Fruit fly (Drosophila melanogaster) whole organism, larva: ENCODE measurements around the gene CG13077.

Source experiments
- noc ChIP-seq: fragments of 200-800 bp; sonication (Bioruptor generic); optimal IDR thresholded peaks from 3 replicates; lab custom pipeline; 2019; ENCODE audit warnings: missing biosample characterization, mild to moderate bottlenecking, missing genetic modification characterization, moderate library complexity

Gene CG13077

dm6 chr2L:19577187-19577765 is 11.6 kb downstream of the CG13077 start, which contains the start of the genes spi and msb1l:
TSS of gene spi (minus strand) at chr2L:19577315.
TSS of gene msb1l (plus strand) at chr2L:19577701.
- peak; percentile 42 for TF ChIP-seq noc (tag; lab: Kevin White, UChicago)

DNA sequence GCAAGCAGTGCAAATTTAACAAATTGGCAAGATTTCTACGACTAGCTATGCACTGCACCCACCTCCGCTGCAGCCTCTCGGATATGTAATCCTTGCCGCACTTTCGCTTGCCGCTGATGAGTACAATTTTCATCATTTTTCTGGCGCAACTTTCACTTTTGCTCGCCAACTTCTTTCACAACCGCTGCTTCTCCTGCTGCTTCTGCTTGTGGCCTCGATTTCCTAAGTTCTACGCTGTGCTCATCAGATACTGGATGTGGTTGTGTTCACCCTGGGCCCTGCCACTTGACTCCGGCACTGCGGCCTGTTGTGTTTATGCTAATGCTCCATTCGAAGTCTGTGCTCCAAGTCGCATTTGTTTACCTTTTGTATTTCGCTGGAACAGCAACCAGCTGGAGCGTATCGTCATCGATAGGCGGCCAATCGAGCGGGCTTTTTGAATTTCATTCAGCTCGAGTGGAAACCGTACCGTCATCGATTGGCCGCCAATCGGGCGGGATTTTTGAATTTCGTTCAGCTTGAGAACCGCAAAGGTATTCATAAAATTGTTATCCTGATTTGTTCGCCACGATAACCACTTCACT is 14.4 kb downstream of the CG13077 start, which contains the start of gene Pmvk:
Gene Pmvk, minus strand, starts transcription at position 357 of the 584 bp plus-strand sequence.
- no peak for TF ChIP-seq noc (tag; lab: Kevin White, UChicago)

dm6 chr2L:19582185-19582584 is 16.5 kb downstream of the CG13077 start, which contains the start of gene Hakai:
TSS of gene Hakai (minus strand) at chr2L:19582474.
- TF ChIP-seq noc (tag; lab: Kevin White, UChicago) = peak; percentile 23

DNA sequence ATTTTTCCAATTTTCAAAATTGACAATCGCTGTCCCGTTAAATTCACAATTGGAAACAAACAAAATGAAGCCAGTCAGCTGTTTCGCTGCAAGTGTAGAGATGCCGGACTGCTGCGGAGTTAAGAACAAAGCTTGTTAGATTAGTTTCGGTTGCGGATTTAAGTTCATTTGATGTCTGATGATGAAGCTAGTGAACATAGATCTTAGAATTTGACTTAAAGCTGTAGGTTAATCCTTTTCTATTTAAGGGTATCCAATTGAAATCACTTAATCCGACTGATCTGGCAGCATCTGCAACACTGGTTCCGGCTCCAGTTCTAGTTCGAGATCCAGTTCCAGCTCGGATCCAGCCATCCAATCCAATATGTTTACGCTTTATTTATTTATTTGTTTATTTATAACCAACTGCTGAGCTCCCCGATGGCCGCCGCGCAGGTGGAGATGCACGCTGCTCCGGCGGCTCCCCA is 18.3 kb downstream of the CG13077 start, which contains the start of the genes PCNA2 and CG10366:
Gene PCNA2, minus strand, starts transcription at position 65 of the 467 bp plus-strand sequence.
Gene CG10366, plus strand, starts transcription at position 310 of the 467 bp plus-strand sequence.
- TF ChIP-seq noc (tag; lab: Kevin White, UChicago) = peak; percentile 76

DNA sequence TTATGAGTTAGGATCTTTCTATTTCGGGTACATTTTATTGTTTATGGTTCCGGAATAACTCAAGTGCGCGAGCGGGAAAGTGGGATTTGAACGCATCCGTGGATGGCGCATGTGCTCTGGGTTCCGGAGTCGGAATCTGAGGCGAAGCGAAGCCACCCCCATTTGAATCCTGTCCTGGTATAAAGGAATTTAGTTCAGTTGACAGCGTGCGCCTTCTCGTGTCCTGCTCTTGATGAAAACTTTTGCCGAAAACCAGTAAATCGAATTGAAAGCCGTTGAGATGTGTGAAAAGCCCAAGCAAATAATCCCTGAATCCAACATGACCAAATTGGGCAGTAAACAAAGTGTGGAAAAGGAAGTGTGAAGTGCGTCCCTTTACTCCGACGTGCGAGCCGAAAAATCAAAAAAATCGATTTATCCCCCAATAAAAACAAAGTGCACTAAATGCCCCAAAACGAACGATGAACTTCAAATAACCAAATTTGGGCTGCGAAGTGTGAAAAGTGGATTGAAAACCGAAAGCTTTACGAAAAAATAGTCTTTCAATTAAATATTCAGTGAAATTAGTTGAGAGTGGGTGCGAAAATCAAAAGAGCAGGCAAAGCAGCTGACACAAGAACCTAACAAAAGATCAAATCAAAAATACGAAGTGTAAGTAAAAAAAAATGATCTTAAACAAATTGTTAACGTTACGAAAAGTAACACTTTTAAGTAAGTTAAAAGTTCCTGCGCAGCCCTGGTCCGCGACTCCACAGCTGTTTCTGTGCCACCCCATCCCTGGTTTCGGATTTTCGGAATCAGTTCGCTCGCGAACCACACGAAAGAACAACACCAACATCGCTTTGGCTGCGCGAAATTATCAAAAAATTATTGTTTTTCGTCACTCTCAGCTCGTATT is 21.0 kb downstream of the CG13077 start, which contains the start of gene Lar:
Gene Lar, plus strand, starts transcription at position 188 of the 898 bp plus-strand sequence.
- TF ChIP-seq noc (tag; lab: Kevin White, UChicago) = peak; percentile 24

dm6 chr2L:19587334-19587659 is 21.6 kb downstream of the CG13077 start:
- TF ChIP-seq noc (tag; lab: Kevin White, UChicago) = no peak

DNA sequence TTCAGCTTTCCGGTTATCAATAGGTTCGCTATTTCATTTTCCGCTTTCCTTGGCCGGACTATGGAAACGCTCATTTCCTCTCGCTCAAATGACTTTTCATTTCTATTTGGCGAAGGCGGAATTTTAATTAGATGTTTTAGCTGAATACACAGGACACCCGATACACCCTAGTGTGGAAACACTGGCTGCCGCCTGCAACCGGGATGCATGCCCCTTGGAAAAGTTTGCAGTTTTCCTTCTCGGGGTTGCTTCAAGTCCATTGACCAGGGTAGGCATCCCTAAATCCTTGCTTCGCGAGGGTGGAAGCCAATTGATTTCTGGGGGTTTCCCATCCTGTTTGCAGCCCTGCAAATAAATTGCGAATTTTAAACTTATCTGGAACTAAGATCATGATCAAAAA is 23.3 kb downstream of the CG13077 start:
- no peak for TF ChIP-seq noc (tag; lab: Kevin White, UChicago)

DNA sequence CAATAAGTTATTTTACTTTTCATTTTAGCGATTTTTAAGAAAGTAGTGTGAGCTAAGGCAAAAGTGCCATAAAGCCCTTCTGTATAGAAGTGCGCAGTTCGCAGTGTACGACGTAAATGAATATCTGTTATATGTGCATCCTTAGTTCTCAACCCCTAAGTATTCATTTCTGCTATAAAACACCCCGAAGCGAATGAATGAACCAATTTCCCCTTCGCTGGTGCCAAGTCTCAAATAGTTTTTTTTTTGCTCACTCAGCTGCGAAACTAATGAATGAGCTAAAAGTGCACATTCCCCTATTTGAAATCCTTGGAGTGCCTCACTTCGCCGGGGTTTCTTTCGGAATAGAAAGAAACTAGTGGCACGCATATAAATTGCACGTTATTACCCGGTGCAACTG is 25.0 kb downstream of the CG13077 start:
- TF ChIP-seq noc (tag; lab: Kevin White, UChicago) = no peak

DNA sequence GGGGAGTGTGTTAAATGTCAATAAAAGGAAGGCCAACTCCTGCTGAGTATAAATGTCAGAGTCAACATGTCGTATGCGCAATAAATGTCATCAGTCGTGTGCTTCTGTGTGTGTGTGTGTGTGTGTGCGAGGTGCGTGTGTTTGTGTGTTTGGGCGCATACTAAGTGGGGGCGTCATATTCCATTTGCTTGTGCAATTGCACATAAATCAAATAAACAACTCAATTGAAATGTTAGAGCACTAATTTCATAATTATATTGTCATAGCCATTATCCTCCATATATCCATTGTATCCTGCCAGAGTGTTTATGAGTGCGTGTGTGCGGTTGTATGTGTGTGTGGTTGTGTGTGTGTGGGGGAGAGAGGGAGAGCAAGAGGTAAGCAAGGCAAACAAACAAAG is 28.4 kb downstream of the CG13077 start:
- no peak for TF ChIP-seq noc (tag; lab: Kevin White, UChicago)

DNA sequence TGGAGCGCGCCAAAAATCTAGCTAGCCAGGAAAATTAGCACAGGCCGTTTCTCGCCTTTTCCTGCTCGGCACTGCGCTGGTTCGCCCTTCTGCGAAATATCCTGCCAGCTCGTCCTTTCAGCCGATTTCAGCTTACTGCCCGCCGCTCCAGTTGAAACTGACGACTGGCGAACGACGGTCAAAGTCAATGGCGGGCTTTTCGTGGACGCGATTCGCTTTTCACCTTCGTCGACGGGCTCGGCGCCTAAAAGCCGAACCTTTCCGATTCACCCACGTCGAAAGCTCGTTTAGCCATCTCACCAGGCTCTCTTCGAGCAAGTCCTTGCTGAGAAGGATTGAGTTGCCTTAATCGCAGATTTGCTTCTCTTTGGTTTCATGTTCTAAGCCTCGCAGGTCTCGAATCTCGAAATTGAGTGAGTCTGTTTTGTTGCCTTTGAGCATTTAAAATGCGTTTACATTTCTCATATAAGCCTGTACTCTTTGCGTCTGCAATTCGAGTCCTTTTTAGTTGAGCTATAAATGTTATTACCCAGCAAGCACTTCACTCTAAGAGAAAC is 39.8 kb downstream of the CG13077 start:
- TF ChIP-seq noc (tag; lab: Kevin White, UChicago) = no peak

DNA sequence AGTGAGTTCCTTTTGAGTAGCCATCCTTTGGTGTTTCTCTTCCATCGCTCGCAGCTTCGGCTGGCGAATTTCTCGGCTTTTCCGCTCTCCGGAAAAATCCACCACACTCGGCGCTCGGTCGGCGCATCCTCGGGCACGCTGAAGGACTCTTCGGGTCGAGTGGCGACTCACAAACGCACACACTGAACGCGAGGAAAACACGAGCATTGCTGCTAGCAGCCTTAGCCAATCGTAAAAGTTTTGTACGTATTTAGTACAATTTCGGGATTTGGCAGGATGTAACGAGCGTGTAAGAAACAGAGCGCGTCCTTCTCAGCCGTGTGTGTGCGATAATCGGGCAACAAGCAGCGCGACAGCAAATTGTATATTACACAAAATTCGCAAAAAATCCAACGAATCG is 40.7 kb downstream of the CG13077 start, which contains the start of gene CG46244:
Gene CG46244, plus strand, starts transcription at position 252 of the 400 bp plus-strand sequence.
- no peak for TF ChIP-seq noc (tag; lab: Kevin White, UChicago)
